Worm (Caenorhabditis elegans) whole organism, L1 larva: Measurements from ENCODE around the gene C06G4.6.

Source experiments
- C16A3.4 ChIP-seq: fragments of 150-350 bp; optimal IDR thresholded peaks from 2 replicates; lab custom pipeline; 2014; ENCODE audit warnings: missing biosample characterization, missing genetic modification characterization
- F16B12.6 ChIP-seq: fragments of 150-350 bp; optimal IDR thresholded peaks from 2 replicates; lab custom pipeline; 2014; ENCODE audit warnings: missing biosample characterization, missing genetic modification characterization
- aha-1 ChIP-seq: fragments of 150-350 bp; optimal IDR thresholded peaks from 2 replicates; lab custom pipeline; 2014; ENCODE audit warnings: missing biosample characterization, missing genetic modification characterization
- aly-2 ChIP-seq: fragments of 150-350 bp; optimal IDR thresholded peaks from 2 replicates; lab custom pipeline; 2014; ENCODE audit warnings: missing biosample characterization, missing genetic modification characterization
- ama-1 ChIP-seq: fragments of 150-350 bp; optimal IDR thresholded peaks from 2 replicates; lab custom pipeline; 2014
- blmp-1 ChIP-seq: fragments of 150-350 bp; optimal IDR thresholded peaks from 2 replicates; lab custom pipeline; 2014; ENCODE audit warnings: missing biosample characterization, missing genetic modification characterization
- ceh-82 ChIP-seq, 3 experiments: fragments of 150-350 bp in 1 of 3; sonication (generic microtip) in 2 of 3; optimal IDR thresholded peaks; 2 replicates each; lab custom pipeline; 2014 to 2017; ENCODE audit warnings: missing biosample characterization in 3 of 3, missing genetic modification characterization in 3 of 3
- ceh-88 ChIP-seq: fragments of 200-800 bp; sonication (Bioruptor generic); IDR thresholded peaks from 2 replicates; pipeline ENCODE4 v1.3.6; 2022; ENCODE audit warnings: missing genetic modification characterization, missing compliant biosample characterization
- ces-1 ChIP-seq: fragments of 150-350 bp; optimal IDR thresholded peaks from 2 replicates; lab custom pipeline; 2014; ENCODE audit warnings: missing biosample characterization, missing genetic modification reagents, missing genetic modification characterization
- dpl-1 ChIP-seq, 3 experiments: fragments of 150-350 bp in 2 of 3; sonication (generic microtip) in 1 of 3; optimal IDR thresholded peaks; 2 replicates each; lab custom pipeline; 2014 to 2017; ENCODE audit warnings: missing biosample characterization in 3 of 3, missing genetic modification characterization in 3 of 3, missing genetic modification reagents in 3 of 3
- dsc-1 ChIP-seq: sonication (generic microtip); optimal IDR thresholded peaks from 2 replicates; lab custom pipeline; 2016; ENCODE audit warnings: mild to moderate bottlenecking, missing genetic modification characterization, missing compliant biosample characterization
- efl-3 ChIP-seq: fragments of 200-800 bp; sonication (Bioruptor generic); optimal IDR thresholded peaks from 2 replicates; lab custom pipeline; 2018; ENCODE audit warnings: mild to moderate bottlenecking, missing genetic modification characterization, missing compliant biosample characterization
- elt-2 ChIP-seq: sonication (generic microtip); optimal IDR thresholded peaks from 2 replicates; lab custom pipeline; 2016; ENCODE audit warnings: missing genetic modification characterization, mild to moderate bottlenecking, inconsistent platforms, missing compliant biosample characterization, missing genetic modification reagents
- elt-3 ChIP-seq, 6 experiments: fragments of 150-350 bp in 1 of 6; sonication (generic microtip); optimal IDR thresholded peaks; 2 replicates each; lab custom pipeline; 2017 to 2018; ENCODE audit warnings: missing biosample characterization in 6 of 6, missing genetic modification characterization in 6 of 6, inconsistent platforms in 1 of 6
- ets-5 ChIP-seq: fragments of 200-800 bp; sonication (Bioruptor generic); IDR thresholded peaks from 2 replicates; pipeline ENCODE4 v1.3.6; 2022; ENCODE audit warnings: missing genetic modification characterization, missing compliant biosample characterization
- fkh-10 ChIP-seq: sonication (generic microtip); optimal IDR thresholded peaks from 2 replicates; lab custom pipeline; 2017; ENCODE audit warnings: missing biosample characterization, missing genetic modification reagents, missing genetic modification characterization
- grh-1 ChIP-seq: fragments of 200-800 bp; sonication (Bioruptor generic); IDR thresholded peaks from 2 replicates; pipeline ENCODE4 v1.3.6; 2022; ENCODE audit warnings: missing genetic modification reagents, missing genetic modification characterization, missing compliant biosample characterization
- hlh-17 ChIP-seq: fragments of 200-800 bp; sonication (Bioruptor generic); optimal IDR thresholded peaks from 2 replicates; lab custom pipeline; 2018; ENCODE audit warnings: missing genetic modification characterization, mild to moderate bottlenecking, missing compliant biosample characterization, moderate library complexity, borderline replicate concordance
- hpl-2 ChIP-seq: fragments of 150-350 bp; optimal IDR thresholded peaks from 2 replicates; lab custom pipeline; 2014; ENCODE audit warnings: missing biosample characterization, missing genetic modification reagents, missing genetic modification characterization
- irx-1 ChIP-seq: sonication (generic microtip); optimal IDR thresholded peaks from 2 replicates; lab custom pipeline; 2016; ENCODE audit warnings: missing genetic modification characterization, missing compliant biosample characterization
- lin-13 ChIP-seq: fragments of 150-350 bp; optimal IDR thresholded peaks from 2 replicates; lab custom pipeline; 2014; ENCODE audit warnings: missing biosample characterization, missing genetic modification reagents, missing genetic modification characterization
- lin-14 ChIP-seq: fragments of 200-800 bp; sonication (Bioruptor generic); optimal IDR thresholded peaks from 2 replicates; lab custom pipeline; 2018; ENCODE audit warnings: mild to moderate bottlenecking, missing genetic modification characterization, moderate library complexity, missing compliant biosample characterization
- lin-39 ChIP-seq: fragments of 150-350 bp; optimal IDR thresholded peaks from 2 replicates; lab custom pipeline; 2014; ENCODE audit warnings: missing biosample characterization, missing genetic modification reagents, missing genetic modification characterization
- lir-3 ChIP-seq: sonication (generic microtip); optimal IDR thresholded peaks from 2 replicates; lab custom pipeline; 2016; ENCODE audit warnings: mild to moderate bottlenecking, missing genetic modification characterization, moderate library complexity, missing compliant biosample characterization; ENCODE audit not compliant: poor library complexity
- lsy-2 ChIP-seq, 2 experiments: fragments of 150-350 bp; optimal IDR thresholded peaks; 2 replicates each; lab custom pipeline; 2014; ENCODE audit warnings: missing biosample characterization in 2 of 2, missing genetic modification characterization in 2 of 2
- mab-9 ChIP-seq: fragments of 200-800 bp; sonication (Bioruptor generic); IDR thresholded peaks from 2 replicates; pipeline ENCODE4 v1.3.6; 2022; ENCODE audit warnings: missing genetic modification reagents, missing genetic modification characterization, missing compliant biosample characterization
- nhr-19 ChIP-seq: fragments of 200-800 bp; sonication (Bioruptor generic); conservative IDR thresholded peaks from 2 replicates; pipeline ENCODE4 v1.3.6; 2022; ENCODE audit warnings: missing genetic modification characterization, missing compliant biosample characterization
- nhr-28 ChIP-seq: fragments of 150-350 bp; optimal IDR thresholded peaks from 2 replicates; lab custom pipeline; 2014; ENCODE audit warnings: missing biosample characterization, missing genetic modification characterization
- nhr-71 ChIP-seq: sonication (generic microtip); optimal IDR thresholded peaks from 2 replicates; lab custom pipeline; 2016; ENCODE audit warnings: mild to moderate bottlenecking, missing genetic modification characterization, moderate library complexity, missing compliant biosample characterization
- nhr-76 ChIP-seq: sonication (generic microtip); optimal IDR thresholded peaks from 2 replicates; lab custom pipeline; 2017; ENCODE audit warnings: missing biosample characterization, missing genetic modification characterization
- nhr-77 ChIP-seq: fragments of 150-350 bp; optimal IDR thresholded peaks from 2 replicates; lab custom pipeline; 2014; ENCODE audit warnings: missing biosample characterization, missing genetic modification characterization
- nhr-84 ChIP-seq: sonication (generic microtip); optimal IDR thresholded peaks from 2 replicates; lab custom pipeline; 2017; ENCODE audit warnings: missing biosample characterization, missing genetic modification characterization
- nhr-85 ChIP-seq: sonication (generic microtip); peaks from one replicate; lab custom pipeline; 2016; ENCODE audit warnings: missing genetic modification characterization, inconsistent platforms, missing compliant biosample characterization
- nhr-90 ChIP-seq: sonication (generic microtip); optimal IDR thresholded peaks from 2 replicates; lab custom pipeline; 2016; ENCODE audit warnings: mild to moderate bottlenecking, missing genetic modification characterization, missing compliant biosample characterization; ENCODE audit not compliant: poor library complexity
- pag-3 ChIP-seq: sonication (generic microtip); optimal IDR thresholded peaks from 2 replicates; lab custom pipeline; 2017; ENCODE audit warnings: missing genetic modification characterization, mild to moderate bottlenecking, missing compliant biosample characterization, antibody characterized with exemption, borderline replicate concordance; ENCODE audit not compliant: insufficient read depth
- rnt-1 ChIP-seq: sonication (generic microtip); optimal IDR thresholded peaks from 2 replicates; lab custom pipeline; 2016; ENCODE audit warnings: mild to moderate bottlenecking, missing genetic modification characterization, moderate library complexity, missing compliant biosample characterization
- snpc-4 ChIP-seq: fragments of 150-350 bp; optimal IDR thresholded peaks from 2 replicates; lab custom pipeline; 2014; ENCODE audit warnings: missing biosample characterization, missing genetic modification characterization
- sup-37 ChIP-seq: fragments of 200-800 bp; sonication (Bioruptor generic); optimal IDR thresholded peaks from 2 replicates; lab custom pipeline; 2018; ENCODE audit warnings: mild to moderate bottlenecking, missing genetic modification characterization, missing compliant biosample characterization
- swsn-7 ChIP-seq: sonication (generic microtip); optimal IDR thresholded peaks from 2 replicates; lab custom pipeline; 2016; ENCODE audit warnings: missing genetic modification characterization, missing compliant biosample characterization
- tbx-2 ChIP-seq: sonication (generic microtip); optimal IDR thresholded peaks from 2 replicates; lab custom pipeline; 2016; ENCODE audit warnings: missing genetic modification characterization, missing compliant biosample characterization
- tlp-1 ChIP-seq: fragments of 150-350 bp; optimal IDR thresholded peaks from 2 replicates; lab custom pipeline; 2014; ENCODE audit warnings: missing biosample characterization, missing genetic modification characterization
- unc-30 ChIP-seq: sonication (generic microtip); optimal IDR thresholded peaks from 2 replicates; lab custom pipeline; 2017; ENCODE audit warnings: missing biosample characterization, missing genetic modification characterization
- unc-62 ChIP-seq: fragments of 150-350 bp; optimal IDR thresholded peaks from 2 replicates; lab custom pipeline; 2014; ENCODE audit warnings: missing biosample characterization, missing genetic modification reagents, missing genetic modification characterization
- xbp-1 ChIP-seq: sonication (generic microtip); optimal IDR thresholded peaks from 2 replicates; lab custom pipeline; 2016; ENCODE audit warnings: missing genetic modification characterization, missing compliant biosample characterization
- zag-1 ChIP-seq: fragments of 150-350 bp; optimal IDR thresholded peaks from 2 replicates; lab custom pipeline; 2014; ENCODE audit warnings: missing biosample characterization, missing genetic modification characterization
- zip-4 ChIP-seq: fragments of 200-800 bp; sonication (Bioruptor generic); optimal IDR thresholded peaks from 2 replicates; lab custom pipeline; 2018; ENCODE audit warnings: mild to moderate bottlenecking, missing genetic modification characterization, moderate library complexity, missing compliant biosample characterization
- ztf-4 ChIP-seq: fragments of 150-350 bp; optimal IDR thresholded peaks from 2 replicates; lab custom pipeline; 2014; ENCODE audit warnings: missing biosample characterization, missing genetic modification characterization

C06G4.6 gene

DNA sequence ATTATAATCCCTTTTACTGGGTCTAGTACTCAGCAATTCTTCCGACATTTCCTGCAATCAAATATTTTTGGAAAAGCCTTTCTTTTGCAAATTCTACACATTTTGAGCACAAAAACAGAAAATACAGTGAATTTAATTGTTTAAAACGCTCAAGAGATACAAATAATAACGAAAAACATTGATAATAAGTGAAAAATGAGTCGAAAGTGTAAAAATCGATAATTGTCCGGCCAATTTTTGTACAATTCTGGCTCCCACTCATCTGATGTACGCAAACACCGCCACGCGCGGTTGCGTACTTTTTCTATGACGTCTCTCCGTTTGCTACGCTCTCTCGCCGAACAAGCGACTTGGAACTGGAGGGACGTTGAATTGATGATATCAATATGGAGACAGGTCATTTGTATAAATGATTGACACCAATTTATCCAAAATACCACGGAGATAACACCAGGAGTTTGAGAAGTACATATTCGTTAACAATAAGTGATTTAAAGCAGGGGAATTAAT is 16.7 kb downstream of the C06G4.6 start, which contains the start of gene lin-36 (continued):
- no peak for TF ChIP-seq fkh-10 (GFP tag; lab: Kevin White, UChicago)
- peak; percentile 91 for TF ChIP-seq tbx-2 (tag; lab: Kevin White, UChicago)
- TF ChIP-seq aly-2 (tag; lab: Kevin White, UChicago), result no peak
- peak; percentile 52 for TF ChIP-seq snpc-4 (tag; lab: Kevin White, UChicago)
- no peak for TF ChIP-seq sup-37
- TF ChIP-seq lin-13 (GFP tag; lab: Kevin White, UChicago), result peak; percentile 83
- peak; percentile 90 for TF ChIP-seq lin-14

- TF ChIP-seq dsc-1 (tag; lab: Kevin White, UChicago), result peak; percentile 53
- TF ChIP-seq fkh-10 (GFP tag; lab: Kevin White, UChicago), result no peak
- no peak for TF ChIP-seq tbx-2 (tag; lab: Kevin White, UChicago)
- no peak for TF ChIP-seq dpl-1 (GFP tag; optimal IDR thresholded peaks at IDR 0.05; lab: Kevin White, UChicago)
- no peak for TF ChIP-seq nhr-71 (tag; lab: Kevin White, UChicago)
- no peak for TF ChIP-seq ces-1 (GFP tag; lab: Kevin White, UChicago)
- no peak for TF ChIP-seq efl-3 (GFP tag; lab: Kevin White, UChicago)
- TF ChIP-seq nhr-77, result no peak
- peak; percentile 86 for TF ChIP-seq pag-3 (tag; lab: Kevin White, UChicago)
- no peak for TF ChIP-seq hlh-17 (GFP tag; lab: Kevin White, UChicago)
- peak; percentile 26 for TF ChIP-seq rnt-1 (tag; lab: Kevin White, UChicago)
- no peak for TF ChIP-seq elt-3 (tag; optimal IDR thresholded peaks at IDR 0.05; lab: Kevin White, UChicago)
- TF ChIP-seq nhr-76, result no peak
- TF ChIP-seq lin-14, result peak; percentile 61
- TF ChIP-seq ztf-4 (tag; lab: Kevin White, UChicago), result no peak
- TF ChIP-seq unc-30 (tag; lab: Kevin White, UChicago), result no peak
Measured at ce11 chrIII:8022077-8022476, 17.9 kb downstream of the C06G4.6 start, which contains the start of gene F44B9.2. Gene F44B9.2 (plus strand): TSS chrIII:8022463.

DNA sequence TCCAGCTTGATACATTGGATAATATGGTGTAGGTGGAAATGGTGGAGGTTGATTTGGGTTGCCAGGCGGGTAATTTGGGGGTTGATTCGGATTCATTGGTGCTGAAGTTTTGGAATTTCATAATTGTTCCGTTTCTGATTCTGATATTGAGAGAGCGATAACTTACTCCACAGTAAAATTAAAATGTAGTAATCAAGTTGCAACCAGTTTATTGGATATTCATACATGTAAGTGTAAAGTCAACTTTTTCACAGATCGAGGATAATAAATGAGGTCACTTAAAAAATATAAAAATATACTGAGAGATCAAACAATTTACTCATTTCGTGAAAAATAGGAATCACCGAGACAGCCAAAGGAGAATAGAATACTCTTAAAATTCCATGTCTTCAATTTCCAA is 23.8 kb downstream of the C06G4.6 start, which contains the start of gene mdt-30:
TSS of gene mdt-30 (minus strand) at position 101 of the 400 bp plus-strand sequence.
- TF ChIP-seq hpl-2 (GFP tag; lab: Kevin White, UChicago), result no peak
- TF ChIP-seq mab-9 (GFP tag; lab: Robert Waterston, UW), result no peak
- TF ChIP-seq aha-1, result no peak
- TF ChIP-seq xbp-1 (tag; lab: Kevin White, UChicago), result no peak
- no peak for TF ChIP-seq elt-2 (tag; lab: Kevin White, UChicago)
- TF ChIP-seq zip-4, result no peak
- no peak for TF ChIP-seq nhr-28
- no peak for TF ChIP-seq nhr-85 (tag; lab: Kevin White, UChicago)
- no peak for TF ChIP-seq lin-39 (tag; lab: Kevin White, UChicago)
- TF ChIP-seq ceh-88 (GFP tag; lab: Robert Waterston, UW), result no peak
- TF ChIP-seq ama-1 (lab: Kevin White, UChicago), result no peak
- TF ChIP-seq blmp-1 (tag; lab: Kevin White, UChicago), result no peak
- TF ChIP-seq nhr-76, result no peak
- no peak for TF ChIP-seq swsn-7 (tag; lab: Kevin White, UChicago)
- no peak for TF ChIP-seq lsy-2 (tag; optimal IDR thresholded peaks at IDR 0.05; lab: Kevin White, UChicago)
- TF ChIP-seq nhr-84 (tag; lab: Kevin White, UChicago), result no peak
- no peak for TF ChIP-seq irx-1 (tag; lab: Kevin White, UChicago)
- no peak for TF ChIP-seq ets-5 (GFP tag; lab: Robert Waterston, UW)

ce11 chrIII:8029487-8029886 is 25.3 kb downstream of the C06G4.6 start, which contains the start of gene F44B9.8:
Gene F44B9.8 (minus strand): TSS chrIII:8029649.
- TF ChIP-seq unc-62 (GFP tag; lab: Kevin White, UChicago) (no peak), tlp-1 (tag; lab: Kevin White, UChicago) (no peak), C16A3.4 (tag; lab: Kevin White, UChicago) (peak; percentile 71), zag-1 (tag; lab: Kevin White, UChicago) (no peak), tbx-2 (tag; lab: Kevin White, UChicago) (peak; percentile 55), nhr-71 (tag; lab: Kevin White, UChicago) (peak; percentile 69), nhr-84 (tag; lab: Kevin White, UChicago) (no peak), nhr-28 (no peak), grh-1 (peak; percentile 86), nhr-19 (peak; percentile 66), ceh-82 (tag; optimal IDR thresholded peaks at IDR 0.05; lab: Kevin White, UChicago) (peak in 1 of 3 experiments; percentile 52), nhr-90 (tag; lab: Kevin White, UChicago) (peak; percentile 55), pag-3 (tag; lab: Kevin White, UChicago) (no peak), lir-3 (tag; lab: Kevin White, UChicago) (peak; percentile 24), elt-2 (tag; lab: Kevin White, UChicago) (no peak), F16B12.6 (tag; lab: Kevin White, UChicago) (peak; percentile 29)
